Fruit fly (Drosophila melanogaster): ENCODE measurements around the gene brk.

brk gene

DNA sequence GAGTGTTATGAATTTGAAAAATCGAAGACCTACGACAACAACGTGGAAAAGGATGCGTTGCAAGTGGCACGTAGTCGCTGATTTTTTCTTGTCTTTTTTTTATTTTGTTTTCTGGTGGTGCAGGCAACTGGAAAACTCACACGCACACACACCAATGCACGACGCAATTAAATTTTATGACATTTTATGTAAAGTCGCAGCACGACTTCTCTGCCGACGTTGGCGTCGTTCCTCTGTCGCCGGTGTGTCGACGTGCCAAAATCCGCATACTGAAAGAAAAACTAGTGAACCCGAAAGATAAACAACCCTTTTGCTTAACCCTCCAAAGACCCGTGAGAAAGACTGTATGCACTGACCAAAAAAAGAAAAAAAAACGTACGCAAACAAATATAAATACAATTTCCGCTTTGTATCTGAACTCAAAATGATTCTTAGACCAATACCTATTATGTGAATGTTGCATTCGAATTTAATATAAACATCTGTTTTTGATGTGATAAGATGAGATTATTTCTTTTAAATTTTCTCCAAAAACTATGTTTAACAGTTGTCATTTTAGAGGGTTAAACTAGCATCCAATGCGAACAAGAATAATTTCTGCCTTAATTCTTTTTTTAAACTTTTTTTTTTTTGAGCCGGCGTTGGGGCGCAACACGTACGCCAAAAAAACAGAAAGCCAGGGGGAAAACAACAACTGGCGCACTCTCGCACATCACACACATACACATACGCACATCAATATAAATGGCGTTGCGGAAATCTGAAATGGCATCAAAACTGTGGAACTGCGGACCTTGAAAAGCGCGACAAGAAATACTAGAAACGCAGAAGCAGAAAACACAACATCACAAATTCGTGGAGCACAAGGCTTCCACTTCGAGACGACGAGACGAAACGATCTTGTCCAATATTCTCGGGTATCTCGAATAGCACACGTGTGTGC is 26.4 kb downstream of the brk start (continued):
- no peak for TF ChIP-seq Lpt (GFP tag; optimal IDR thresholded peaks at IDR 0.05)
- TF ChIP-seq CG14014 (GFP tag; IDR thresholded peaks at IDR 0.05): peak; percentile 45; the same call in 1 of the 2 replicates
- TF ChIP-seq CG1647 (GFP tag; optimal IDR thresholded peaks at IDR 0.05): no peak
- TF ChIP-seq CG10462 (GFP tag; optimal IDR thresholded peaks at IDR 0.05): no peak
- TF ChIP-seq CG6689 (GFP tag; IDR thresholded peaks at IDR 0.05): no peak
- TF ChIP-seq CG43689 (GFP tag; IDR thresholded peaks at IDR 0.05): no peak
- TF ChIP-seq CG7357 (GFP tag; IDR thresholded peaks at IDR 0.05): no peak
- TF ChIP-seq CG16815 (GFP tag; optimal IDR thresholded peaks at IDR 0.05): peak; percentile 6
- no peak for TF ChIP-seq dmrt11E (tag; optimal IDR thresholded peaks at IDR 0.05)
- TF ChIP-seq Hmr (GFP tag; optimal IDR thresholded peaks at IDR 0.05): peak; percentile 67
- no peak for TF ChIP-seq CG9437 (GFP tag; optimal IDR thresholded peaks at IDR 0.05)
- peak; percentile 61 for TF ChIP-seq slou (GFP tag; optimal IDR thresholded peaks at IDR 0.05)
- peak; percentile 6 for TF ChIP-seq vfl (GFP tag; optimal IDR thresholded peaks at IDR 0.05)
- TF ChIP-seq Med (GFP tag): peak; percentile 84
- no peak for TF ChIP-seq Sox102F (GFP tag; optimal IDR thresholded peaks at IDR 0.05)
- TF ChIP-seq Dfd (GFP tag; optimal IDR thresholded peaks at IDR 0.05): peak in 1 of 2 experiments; percentile 73
- no peak; the same call in 2 of the 3 replicates for TF ChIP-seq CG17361 (GFP tag; IDR thresholded peaks at IDR 0.05)
- TF ChIP-seq CG6654 (GFP tag; optimal IDR thresholded peaks at IDR 0.05): peak; percentile 74
- peak; percentile 45 for TF ChIP-seq CG3847 (GFP tag; IDR thresholded peaks at IDR 0.05)
- TF ChIP-seq sqz (GFP tag; optimal IDR thresholded peaks at IDR 0.05): peak; percentile 38
- peak; percentile 61 for TF ChIP-seq mirr (GFP tag; optimal IDR thresholded peaks at IDR 0.05)
- peak; percentile 69 for TF ChIP-seq CG3281 (GFP tag; optimal IDR thresholded peaks at IDR 0.05)
- peak; percentile 67 for TF ChIP-seq zf30C (GFP tag; optimal IDR thresholded peaks at IDR 0.05)
- peak; percentile 2 for TF ChIP-seq Atf3 (GFP tag; optimal IDR thresholded peaks at IDR 0.05)
- no peak for TF ChIP-seq CG10959 (GFP tag; IDR thresholded peaks at IDR 0.05)
- peak; percentile 23 for TF ChIP-seq gro (GFP tag; optimal IDR thresholded peaks at IDR 0.05)
- peak; percentile 88 for TF ChIP-seq CG12769 (tag; optimal IDR thresholded peaks at IDR 0.05)
- peak; percentile 68 for TF ChIP-seq Meics (GFP tag; optimal IDR thresholded peaks at IDR 0.05)
- no peak for TF ChIP-seq inv (GFP tag; IDR thresholded peaks at IDR 0.05; ENCODE audit: partially characterized antibody)
- no peak for TF ChIP-seq dati (GFP tag; IDR thresholded peaks at IDR 0.05)
- TF ChIP-seq Bteb2 (GFP tag; optimal IDR thresholded peaks at IDR 0.05): peak; percentile 72
- peak; percentile 25; the same call in 2 of the 3 replicates for TF ChIP-seq Aef1 (GFP tag; IDR thresholded peaks at IDR 0.05)
- peak; percentile 71 for TF ChIP-seq nom (GFP tag; optimal IDR thresholded peaks at IDR 0.05)
- TF ChIP-seq CG10147 (GFP tag; optimal IDR thresholded peaks at IDR 0.05): peak; percentile 51
- TF ChIP-seq CHES-1-like (GFP tag; optimal IDR thresholded peaks at IDR 0.05): peak; percentile 35
- TF ChIP-seq NK7.1 (GFP tag; optimal IDR thresholded peaks at IDR 0.05): peak; percentile 21
- TF ChIP-seq tap (tag; optimal IDR thresholded peaks at IDR 0.05): no peak
- peak; percentile 42 for TF ChIP-seq da (GFP tag; optimal IDR thresholded peaks at IDR 0.05)
- TF ChIP-seq CG34422 (GFP tag; IDR thresholded peaks at IDR 0.05): peak; percentile 44; the same call in 1 of the 3 replicates
- peak; percentile 28 for TF ChIP-seq D19B (GFP tag; optimal IDR thresholded peaks at IDR 0.05)
- peak; percentile 53 for TF ChIP-seq CG9817 (tag; optimal IDR thresholded peaks at IDR 0.05)
- TF ChIP-seq her (GFP tag; optimal IDR thresholded peaks at IDR 0.05): peak; percentile 50
- TF ChIP-seq bcd (GFP tag; optimal IDR thresholded peaks at IDR 0.05): peak; percentile 37
- peak; percentile 25 for TF ChIP-seq tio (GFP tag; optimal IDR thresholded peaks at IDR 0.05)
- TF ChIP-seq CG7839 (tag; optimal IDR thresholded peaks at IDR 0.05): peak; percentile 31
- TF ChIP-seq CG13624 (GFP tag; optimal IDR thresholded peaks at IDR 0.05): peak; percentile 26
- 0 out of 3 replicates have a peak, but pooled peaks have one; percentile 26 for TF ChIP-seq CG2889 (GFP tag; IDR thresholded peaks at IDR 0.05)
- peak; percentile 59 for TF ChIP-seq Kr (GFP tag; optimal IDR thresholded peaks at IDR 0.05)
- no peak for TF ChIP-seq CG13296 (GFP tag; optimal IDR thresholded peaks at IDR 0.05)
